Fruit fly (Drosophila melanogaster) whole organism, embryonic: ENCODE results near the gene Vps29.

ENCODE experiments used
- B-H1 ChIP-seq: fragments of 200-800 bp; sonication (Bioruptor generic); IDR thresholded peaks from 3 replicates; pipeline ENCODE4 v1.3.6; 2022; ENCODE audit warnings: missing biosample characterization, missing genetic modification characterization
- CG10267 ChIP-seq: fragments of 200-800 bp; sonication (Bioruptor generic); optimal IDR thresholded peaks from 2 replicates; lab custom pipeline; 2018; ENCODE audit warnings: missing biosample characterization, mild to moderate bottlenecking, missing genetic modification characterization, moderate library complexity
- CG12104 ChIP-seq: fragments of 200-800 bp; sonication (Bioruptor generic); optimal IDR thresholded peaks from 3 replicates; lab custom pipeline; 2016; ENCODE audit warnings: missing biosample characterization, missing genetic modification characterization
- CG12769 ChIP-seq: fragments of 200-800 bp; sonication (Bioruptor generic); optimal IDR thresholded peaks from 2 replicates; lab custom pipeline; 2019; ENCODE audit warnings: missing biosample characterization, mild to moderate bottlenecking, missing genetic modification characterization, moderate library complexity
- CG13123 ChIP-seq: fragments of 200-800 bp; sonication (Bioruptor generic); optimal IDR thresholded peaks from 2 replicates; lab custom pipeline; 2016; ENCODE audit warnings: missing biosample characterization, missing genetic modification characterization
- CG13287 ChIP-seq: fragments of 200-800 bp; sonication (Bioruptor generic); IDR thresholded peaks from 2 replicates; pipeline ENCODE4 v1.3.6; 2022; ENCODE audit warnings: missing biosample characterization, missing genetic modification characterization; ENCODE audit not compliant: partially characterized antibody
- CG15696 ChIP-seq: fragments of 200-800 bp; sonication (Bioruptor generic); optimal IDR thresholded peaks from 2 replicates; lab custom pipeline; 2019; ENCODE audit warnings: missing biosample characterization, mild to moderate bottlenecking, missing genetic modification characterization, moderate library complexity
- CG17186 ChIP-seq: fragments of 200-800 bp; sonication (Bioruptor generic); optimal IDR thresholded peaks from 3 replicates; lab custom pipeline; 2017; ENCODE audit warnings: missing biosample characterization, missing genetic modification reagents, missing genetic modification characterization
- CG2120 ChIP-seq: fragments of 200-800 bp; sonication (Bioruptor generic); optimal IDR thresholded peaks from 3 replicates; lab custom pipeline; 2016; ENCODE audit warnings: missing biosample characterization, missing genetic modification characterization
- CG30403 ChIP-seq: fragments of 200-800 bp; sonication (Bioruptor generic); optimal IDR thresholded peaks from 3 replicates; lab custom pipeline; 2016; ENCODE audit warnings: missing biosample characterization, missing genetic modification characterization
- CG4360 ChIP-seq: fragments of 200-800 bp; sonication (Bioruptor generic); IDR thresholded peaks from 2 replicates; pipeline ENCODE4 v1.3.6; 2022; ENCODE audit warnings: missing biosample characterization, missing genetic modification characterization
- CG4707 ChIP-seq: fragments of 200-800 bp; sonication (Bioruptor generic); optimal IDR thresholded peaks from 2 replicates; lab custom pipeline; 2018; ENCODE audit warnings: missing biosample characterization, mild to moderate bottlenecking, missing genetic modification characterization, moderate library complexity
- CG6813 ChIP-seq: fragments of 200-800 bp; sonication (Bioruptor generic); optimal IDR thresholded peaks from 2 replicates; lab custom pipeline; 2017; ENCODE audit warnings: missing biosample characterization, missing genetic modification characterization, mild to moderate bottlenecking, moderate library complexity, missing genetic modification reagents
- CG7963 ChIP-seq: fragments of 200-800 bp; sonication (Bioruptor generic); IDR thresholded peaks from 3 replicates; pipeline ENCODE4 v1.3.6; 2022; ENCODE audit warnings: missing biosample characterization, missing genetic modification characterization; ENCODE audit not compliant: partially characterized antibody
- CG9437 ChIP-seq: fragments of 200-800 bp; sonication (Bioruptor generic); optimal IDR thresholded peaks from 2 replicates; lab custom pipeline; 2018; ENCODE audit warnings: missing biosample characterization, mild to moderate bottlenecking, missing genetic modification characterization
- CG9727 ChIP-seq: fragments of 200-800 bp; sonication (Bioruptor generic); optimal IDR thresholded peaks from 3 replicates; lab custom pipeline; 2017; ENCODE audit warnings: missing biosample characterization, mild to moderate bottlenecking, missing genetic modification characterization
- CoRest ChIP-seq: fragments of 200-800 bp; sonication (Bioruptor generic); optimal IDR thresholded peaks from 3 replicates; lab custom pipeline; 2018; ENCODE audit warnings: missing biosample characterization, mild to moderate bottlenecking, missing genetic modification characterization, moderate library complexity
- D19B ChIP-seq: fragments of 200-800 bp; sonication (Bioruptor generic); optimal IDR thresholded peaks from 2 replicates; lab custom pipeline; 2017; ENCODE audit warnings: missing biosample characterization, mild to moderate bottlenecking, missing genetic modification characterization
- Dll ChIP-seq: fragments of 200-800 bp; sonication (Bioruptor generic); IDR thresholded peaks from 4 replicates; pipeline ENCODE4 v1.3.6; 2022; ENCODE audit warnings: missing biosample characterization, missing genetic modification characterization; ENCODE audit not compliant: partially characterized antibody
- Doc3 ChIP-seq: fragments of 200-800 bp; sonication (Bioruptor generic); IDR thresholded peaks from 3 replicates; pipeline ENCODE4 v1.3.6; 2022; ENCODE audit warnings: missing biosample characterization, missing genetic modification characterization; ENCODE audit not compliant: partially characterized antibody
- Dp ChIP-seq: fragments of 200-800 bp; sonication (Bioruptor generic); optimal IDR thresholded peaks from 2 replicates; lab custom pipeline; 2018; ENCODE audit warnings: missing biosample characterization, mild to moderate bottlenecking, missing genetic modification characterization, moderate library complexity
- Ets65A ChIP-seq: fragments of 200-800 bp; sonication (Bioruptor generic); peaks from one replicate; lab custom pipeline; 2016; ENCODE audit warnings: missing biosample characterization, missing genetic modification characterization
- H15 ChIP-seq: fragments of 200-800 bp; sonication (Bioruptor generic); IDR thresholded peaks from 3 replicates; pipeline ENCODE4 v1.3.6; 2022; ENCODE audit warnings: missing biosample characterization, missing genetic modification characterization
- HmgD ChIP-seq: fragments of 200-800 bp; sonication (Bioruptor generic); optimal IDR thresholded peaks from 3 replicates; lab custom pipeline; 2016; ENCODE audit warnings: missing biosample characterization, missing genetic modification characterization
- Hr3 ChIP-seq: fragments of 200-800 bp; sonication (Bioruptor generic); optimal IDR thresholded peaks from 3 replicates; lab custom pipeline; 2016; ENCODE audit warnings: missing biosample characterization, missing genetic modification characterization
- MBD-R2 ChIP-seq: fragments of 200-800 bp; sonication (Bioruptor generic); IDR thresholded peaks from 2 replicates; pipeline ENCODE4 v1.3.6; 2022; ENCODE audit warnings: missing biosample characterization, missing genetic modification characterization
- NC2α ChIP-seq: fragments of 200-800 bp; sonication (Bioruptor generic); optimal IDR thresholded peaks from 2 replicates; lab custom pipeline; 2016; ENCODE audit warnings: missing biosample characterization, missing genetic modification characterization
- NK7.1 ChIP-seq: fragments of 200-800 bp; sonication (Bioruptor generic); optimal IDR thresholded peaks from 3 replicates; lab custom pipeline; 2016; ENCODE audit warnings: missing biosample characterization, missing genetic modification characterization
- Opbp ChIP-seq: fragments of 200-800 bp; sonication (Bioruptor generic); IDR thresholded peaks from 3 replicates; pipeline ENCODE4 v1.3.6; 2022; ENCODE audit warnings: missing biosample characterization, missing genetic modification characterization; ENCODE audit not compliant: partially characterized antibody
- Pdp1 ChIP-seq, 2 experiments: fragments of 200-800 bp; sonication (Bioruptor generic); optimal IDR thresholded peaks; 3 replicates each; lab custom pipeline; 2016; ENCODE audit warnings: missing biosample characterization in 2 of 2, missing genetic modification characterization in 2 of 2, mild to moderate bottlenecking in 1 of 2, moderate library complexity in 1 of 2
- Six4 ChIP-seq: fragments of 200-800 bp; sonication (Bioruptor generic); optimal IDR thresholded peaks from 2 replicates; lab custom pipeline; 2016; ENCODE audit warnings: missing biosample characterization, missing genetic modification characterization
- Spps ChIP-seq: fragments of 200-800 bp; sonication (Bioruptor generic); optimal IDR thresholded peaks from 2 replicates; lab custom pipeline; 2018; ENCODE audit warnings: missing biosample characterization, mild to moderate bottlenecking, missing genetic modification characterization
- al ChIP-seq: fragments of 200-800 bp; sonication (Bioruptor generic); IDR thresholded peaks from 2 replicates; pipeline ENCODE4 v1.3.6; 2022; ENCODE audit warnings: missing biosample characterization, missing genetic modification characterization
- ato ChIP-seq: fragments of 200-800 bp; sonication (Bioruptor generic); IDR thresholded peaks from 2 replicates; pipeline ENCODE4 v1.3.6; 2022; ENCODE audit warnings: missing biosample characterization, missing genetic modification characterization; ENCODE audit not compliant: partially characterized antibody
- btn ChIP-seq: fragments of 200-800 bp; sonication (Bioruptor generic); optimal IDR thresholded peaks from 2 replicates; lab custom pipeline; 2016; ENCODE audit warnings: missing biosample characterization, missing genetic modification characterization
- cad ChIP-seq: fragments of >200 bp; optimal IDR thresholded peaks from 2 replicates; lab custom pipeline; 2017; ENCODE audit warnings: missing biosample characterization, missing genetic modification characterization
- chinmo ChIP-seq: fragments of 200-800 bp; sonication (Bioruptor generic); IDR thresholded peaks from 4 replicates; pipeline ENCODE4 v1.3.6; 2022; ENCODE audit warnings: missing biosample characterization, missing genetic modification characterization; ENCODE audit not compliant: partially characterized antibody
- dm ChIP-seq: fragments of 200-800 bp; sonication (Bioruptor generic); optimal IDR thresholded peaks from 3 replicates; lab custom pipeline; 2016; ENCODE audit warnings: missing biosample characterization, missing genetic modification characterization
- en ChIP-seq: fragments of 200-800 bp; sonication (Bioruptor generic); optimal IDR thresholded peaks from 2 replicates; lab custom pipeline; 2016; ENCODE audit warnings: missing biosample characterization, missing genetic modification characterization
- eve ChIP-seq, 2 experiments: fragments of >200 bp; optimal IDR thresholded peaks; 2 replicates each; lab custom pipeline; 2017; ENCODE audit warnings: missing biosample characterization in 2 of 2, missing genetic modification characterization in 2 of 2
- ewg ChIP-seq: fragments of 200-800 bp; sonication (Bioruptor generic); optimal IDR thresholded peaks from 3 replicates; lab custom pipeline; 2017; ENCODE audit warnings: mild to moderate bottlenecking, missing biosample characterization, missing genetic modification reagents, missing genetic modification characterization
- gem ChIP-seq: fragments of 200-800 bp; sonication (Bioruptor generic); optimal IDR thresholded peaks from 2 replicates; lab custom pipeline; 2019; ENCODE audit warnings: missing biosample characterization, mild to moderate bottlenecking, missing genetic modification characterization, moderate library complexity
- grau ChIP-seq: fragments of 200-800 bp; optimal IDR thresholded peaks from 3 replicates; lab custom pipeline; 2019; ENCODE audit warnings: missing biosample characterization, mild to moderate bottlenecking, missing genetic modification characterization, moderate library complexity
- gro ChIP-seq: fragments of 200-800 bp; sonication (Bioruptor generic); optimal IDR thresholded peaks from 2 replicates; lab custom pipeline; 2016; ENCODE audit warnings: missing biosample characterization, missing genetic modification characterization
- hth ChIP-seq: fragments of >200 bp; optimal IDR thresholded peaks from 2 replicates; lab custom pipeline; 2017; ENCODE audit warnings: inconsistent platforms
- jumu ChIP-seq: fragments of 200-800 bp; sonication (Bioruptor generic); optimal IDR thresholded peaks from 3 replicates; lab custom pipeline; 2016; ENCODE audit warnings: missing biosample characterization, missing genetic modification characterization
- mld ChIP-seq: fragments of 200-800 bp; sonication (Bioruptor generic); IDR thresholded peaks from 3 replicates; pipeline ENCODE4 v1.3.6; 2022; ENCODE audit warnings: missing biosample characterization, missing genetic modification characterization; ENCODE audit not compliant: partially characterized antibody
- pzg ChIP-seq: fragments of 200-800 bp; sonication (Bioruptor generic); optimal IDR thresholded peaks from 3 replicates; lab custom pipeline; 2018; ENCODE audit warnings: missing biosample characterization, mild to moderate bottlenecking, missing genetic modification characterization, moderate library complexity
- tna ChIP-seq: fragments of 200-800 bp; sonication (Bioruptor generic); IDR thresholded peaks from 2 replicates; pipeline ENCODE4 v1.3.6; 2022; ENCODE audit warnings: missing biosample characterization, missing genetic modification characterization; ENCODE audit not compliant: partially characterized antibody
- vvl ChIP-seq: fragments of 200-800 bp; sonication (Bioruptor generic); IDR thresholded peaks from 2 replicates; pipeline ENCODE4 v1.3.6; 2022; ENCODE audit warnings: missing biosample characterization, missing genetic modification characterization
- zf30C ChIP-seq: fragments of 200-800 bp; sonication (Bioruptor generic); optimal IDR thresholded peaks from 3 replicates; lab custom pipeline; 2018; ENCODE audit warnings: missing biosample characterization, mild to moderate bottlenecking, missing genetic modification characterization

Vps29 gene

DNA sequence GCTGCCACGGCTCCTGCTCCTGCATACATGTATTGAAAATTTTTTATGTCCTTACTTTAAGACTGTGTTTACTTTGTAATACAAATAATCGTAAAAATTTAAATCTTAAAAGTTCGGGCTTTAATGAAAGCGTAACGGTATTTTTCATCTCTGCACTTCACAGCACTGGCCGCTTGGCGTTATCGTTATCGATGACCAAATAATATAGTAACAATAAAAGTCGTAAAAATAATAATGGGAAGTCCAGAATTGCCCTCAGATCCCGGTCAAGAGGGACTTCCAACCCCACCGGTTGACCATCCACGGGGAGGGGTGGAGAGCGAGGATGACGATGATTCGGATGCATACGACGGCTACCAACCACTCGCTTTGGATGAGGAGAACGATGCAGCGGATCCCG, 15.8 kb downstream of the Vps29 start, which contains the start of gene CG14341 (continued):
- TF ChIP-seq Opbp: no peak
- no peak for TF ChIP-seq CG15696 (tag; lab: Kevin White, UChicago)
- TF ChIP-seq cad (GFP tag; lab: Kevin White, UChicago): no peak
- no peak for TF ChIP-seq en (GFP tag; lab: Kevin White, UChicago)
- TF ChIP-seq chinmo (GFP tag; lab: Robert Waterston, UW): no peak
- TF ChIP-seq gro (GFP tag; lab: Kevin White, UChicago): no peak
- no peak for TF ChIP-seq CG13123 (GFP tag; lab: Kevin White, UChicago)
- TF ChIP-seq CoRest (tag; lab: Kevin White, UChicago): no peak
- TF ChIP-seq MBD-R2 (GFP tag; lab: Robert Waterston, UW): peak; percentile 74
- TF ChIP-seq btn: no peak
- TF ChIP-seq B-H1 (GFP tag; lab: Robert Waterston, UW): no peak
- TF ChIP-seq grau: no peak
- TF ChIP-seq al (GFP tag; lab: Robert Waterston, UW): no peak
- peak; percentile 76 for TF ChIP-seq CG10267
- no peak for TF ChIP-seq hth (lab: Kevin White, UChicago)
- TF ChIP-seq Pdp1 (GFP tag; optimal IDR thresholded peaks at IDR 0.05; lab: Kevin White, UChicago): peak in 1 of 2 experiments; percentile 40
- TF ChIP-seq CG9437 (GFP tag; lab: Kevin White, UChicago): peak; percentile 49
- no peak for TF ChIP-seq NK7.1
- no peak for TF ChIP-seq CG12104
- no peak for TF ChIP-seq CG4707 (GFP tag; lab: Kevin White, UChicago)
- TF ChIP-seq CG30403 (GFP tag; lab: Kevin White, UChicago): no peak
- TF ChIP-seq dm (GFP tag; lab: Kevin White, UChicago): no peak
- no peak for TF ChIP-seq mld (GFP tag; lab: Robert Waterston, UW)
- TF ChIP-seq Spps (tag; lab: Kevin White, UChicago): no peak
- TF ChIP-seq eve (GFP tag; optimal IDR thresholded peaks at IDR 0.05; lab: Kevin White, UChicago): no peak
- TF ChIP-seq gem (tag; lab: Kevin White, UChicago): no peak
- no peak for TF ChIP-seq CG7963 (GFP tag; lab: Robert Waterston, UW)
- TF ChIP-seq Doc3 (GFP tag; lab: Robert Waterston, UW): peak; percentile 16; the same call in 1 of the 3 replicates
- no peak for TF ChIP-seq CG17186
- no peak for TF ChIP-seq CG2120 (GFP tag; lab: Kevin White, UChicago)
- no peak for TF ChIP-seq CG9727
- TF ChIP-seq Six4 (GFP tag; lab: Kevin White, UChicago): no peak
- no peak for TF ChIP-seq CG12769 (tag; lab: Kevin White, UChicago)
- TF ChIP-seq HmgD: no peak
- TF ChIP-seq Dp: peak; percentile 45
- TF ChIP-seq ewg (GFP tag; lab: Kevin White, UChicago): no peak
- TF ChIP-seq Hr3 (GFP tag; lab: Kevin White, UChicago): no peak
- TF ChIP-seq D19B (GFP tag; lab: Kevin White, UChicago): no peak
- TF ChIP-seq NC2α (GFP tag; lab: Kevin White, UChicago): no peak
- no peak for TF ChIP-seq vvl (GFP tag; lab: Robert Waterston, UW)
- no peak for TF ChIP-seq zf30C (GFP tag; lab: Kevin White, UChicago)
- TF ChIP-seq tna (GFP tag; lab: Robert Waterston, UW): no peak
- peak; percentile 53; the same call in 2 of the 4 replicates for TF ChIP-seq Dll
- no peak for TF ChIP-seq jumu (GFP tag; lab: Kevin White, UChicago)
- TF ChIP-seq CG13287 (GFP tag; lab: Robert Waterston, UW): peak; percentile 59
- TF ChIP-seq Ets65A (GFP tag; lab: Kevin White, UChicago): no peak
- no peak for TF ChIP-seq CG4360 (GFP tag; lab: Robert Waterston, UW)
- no peak for TF ChIP-seq H15 (GFP tag; lab: Robert Waterston, UW)
- TF ChIP-seq ato (GFP tag; lab: Robert Waterston, UW): 0 out of 2 replicates have a peak, but pooled peaks have one; percentile 10
- no peak for TF ChIP-seq CG6813 (GFP tag; lab: Kevin White, UChicago)
- peak; percentile 35 for TF ChIP-seq pzg (GFP tag; lab: Kevin White, UChicago)
